Fruit fly (Drosophila melanogaster) whole organism, embryonic: ENCODE results near the gene CG31313.

Experiments
- Abd-B ChIP-seq: fragments of 200-800 bp; sonication (Bioruptor generic); optimal IDR thresholded peaks from 2 replicates; lab custom pipeline; 2018; ENCODE audit warnings: missing biosample characterization, mild to moderate bottlenecking, missing genetic modification characterization, moderate library complexity
- Antp ChIP-seq: fragments of 200-800 bp; sonication (Bioruptor generic); optimal IDR thresholded peaks from 3 replicates; lab custom pipeline; 2016; ENCODE audit warnings: missing biosample characterization, missing genetic modification characterization
- Atf3 ChIP-seq: fragments of 200-800 bp; sonication (Bioruptor generic); optimal IDR thresholded peaks from 3 replicates; lab custom pipeline; 2016; ENCODE audit warnings: missing biosample characterization, missing genetic modification characterization
- BEAF-32 ChIP-seq: fragments of 200-800 bp; sonication (Bioruptor generic); optimal IDR thresholded peaks from 3 replicates; lab custom pipeline; 2017; ENCODE audit warnings: missing biosample characterization, missing genetic modification characterization, mild to moderate bottlenecking, moderate library complexity, missing genetic modification reagents
- Bgb ChIP-seq: fragments of 200-800 bp; sonication (Bioruptor generic); IDR thresholded peaks from 2 replicates; pipeline ENCODE4 v1.3.6; 2022; ENCODE audit warnings: missing biosample characterization, missing genetic modification characterization; ENCODE audit not compliant: partially characterized antibody
- CG10147 ChIP-seq: fragments of 200-800 bp; sonication (Bioruptor generic); optimal IDR thresholded peaks from 2 replicates; lab custom pipeline; 2019; ENCODE audit warnings: missing biosample characterization, mild to moderate bottlenecking, missing genetic modification characterization, moderate library complexity
- CG11456 ChIP-seq: fragments of 200-800 bp; sonication (Bioruptor generic); IDR thresholded peaks from 3 replicates; pipeline ENCODE4 v1.3.6; 2022; ENCODE audit warnings: missing biosample characterization, missing genetic modification characterization
- CG12155 ChIP-seq: fragments of 200-800 bp; sonication (Bioruptor generic); optimal IDR thresholded peaks from 3 replicates; lab custom pipeline; 2016; ENCODE audit warnings: missing biosample characterization, missing genetic modification characterization
- CG12769 ChIP-seq: fragments of 200-800 bp; sonication (Bioruptor generic); optimal IDR thresholded peaks from 2 replicates; lab custom pipeline; 2019; ENCODE audit warnings: missing biosample characterization, mild to moderate bottlenecking, missing genetic modification characterization, moderate library complexity
- CG15514 ChIP-seq: fragments of 200-800 bp; sonication (Bioruptor generic); optimal IDR thresholded peaks from 3 replicates; lab custom pipeline; 2017; ENCODE audit warnings: missing biosample characterization, missing genetic modification characterization, mild to moderate bottlenecking, moderate library complexity, missing genetic modification reagents
- CG1603 ChIP-seq: fragments of 200-800 bp; sonication (Bioruptor generic); optimal IDR thresholded peaks from 2 replicates; lab custom pipeline; 2019; ENCODE audit warnings: missing biosample characterization, mild to moderate bottlenecking, missing genetic modification characterization, moderate library complexity
- CG16813 ChIP-seq: fragments of 200-800 bp; sonication (Bioruptor generic); IDR thresholded peaks from 3 replicates; pipeline ENCODE4 v1.3.6; 2022; ENCODE audit warnings: missing biosample characterization, missing genetic modification characterization; ENCODE audit not compliant: partially characterized antibody
- CG2116 ChIP-seq: fragments of 200-800 bp; sonication (Bioruptor generic); optimal IDR thresholded peaks from 3 replicates; lab custom pipeline; 2018; ENCODE audit warnings: missing biosample characterization, mild to moderate bottlenecking, missing genetic modification characterization
- CG2120 ChIP-seq: fragments of 200-800 bp; sonication (Bioruptor generic); optimal IDR thresholded peaks from 3 replicates; lab custom pipeline; 2016; ENCODE audit warnings: missing biosample characterization, missing genetic modification characterization
- CG2129 ChIP-seq: fragments of 200-800 bp; sonication (Bioruptor generic); IDR thresholded peaks from 2 replicates; pipeline ENCODE4 v1.3.6; 2022; ENCODE audit warnings: missing biosample characterization, missing genetic modification characterization; ENCODE audit not compliant: partially characterized antibody
- CG2678 ChIP-seq: fragments of 200-800 bp; sonication (Bioruptor generic); optimal IDR thresholded peaks from 3 replicates; lab custom pipeline; 2019; ENCODE audit warnings: missing biosample characterization, mild to moderate bottlenecking, missing genetic modification characterization, moderate library complexity
- CG2712 ChIP-seq: fragments of 200-800 bp; optimal IDR thresholded peaks from 3 replicates; lab custom pipeline; 2019; ENCODE audit warnings: missing biosample characterization, mild to moderate bottlenecking, missing genetic modification characterization, moderate library complexity
- CG33213 ChIP-seq: fragments of 200-800 bp; sonication (Bioruptor generic); optimal IDR thresholded peaks from 3 replicates; lab custom pipeline; 2016; ENCODE audit warnings: missing biosample characterization, missing genetic modification characterization
- CG34224 ChIP-seq: fragments of 200-800 bp; sonication (Bioruptor generic); IDR thresholded peaks from 3 replicates; pipeline ENCODE4 v1.3.6; 2022; ENCODE audit warnings: missing biosample characterization, missing genetic modification characterization; ENCODE audit not compliant: partially characterized antibody
- CG42726 ChIP-seq: fragments of 200-800 bp; sonication (Bioruptor generic); IDR thresholded peaks from 2 replicates; pipeline ENCODE4 v1.3.6; 2022; ENCODE audit warnings: missing biosample characterization, missing genetic modification characterization; ENCODE audit not compliant: partially characterized antibody
- CG6654 ChIP-seq: fragments of 200-800 bp; sonication (Bioruptor generic); optimal IDR thresholded peaks from 2 replicates; lab custom pipeline; 2017; ENCODE audit warnings: missing biosample characterization, mild to moderate bottlenecking, missing genetic modification characterization
- CG8359 ChIP-seq: fragments of 200-800 bp; sonication (Bioruptor generic); optimal IDR thresholded peaks from 2 replicates; lab custom pipeline; 2017; ENCODE audit warnings: missing biosample characterization, mild to moderate bottlenecking, missing genetic modification characterization, borderline replicate concordance
- CG9817 ChIP-seq: fragments of 200-800 bp; sonication (Bioruptor generic); optimal IDR thresholded peaks from 2 replicates; lab custom pipeline; 2018; ENCODE audit warnings: missing biosample characterization, mild to moderate bottlenecking, missing genetic modification characterization, moderate library complexity
- CG9932 ChIP-seq: fragments of 200-800 bp; sonication (Bioruptor generic); IDR thresholded peaks from 2 replicates; pipeline ENCODE4 v1.3.6; 2022; ENCODE audit warnings: missing biosample characterization, missing genetic modification characterization
- Chrac-16 ChIP-seq: fragments of 200-800 bp; sonication (Bioruptor generic); optimal IDR thresholded peaks from 3 replicates; lab custom pipeline; 2016; ENCODE audit warnings: missing biosample characterization, missing genetic modification characterization
- D19A ChIP-seq: fragments of 200-800 bp; optimal IDR thresholded peaks from 3 replicates; lab custom pipeline; 2019; ENCODE audit warnings: missing biosample characterization, mild to moderate bottlenecking, missing genetic modification characterization, moderate library complexity
- Dip3 ChIP-seq: fragments of 200-800 bp; sonication (Bioruptor generic); optimal IDR thresholded peaks from 3 replicates; lab custom pipeline; 2016; ENCODE audit warnings: missing biosample characterization, missing genetic modification characterization
- Doc3 ChIP-seq: fragments of 200-800 bp; sonication (Bioruptor generic); IDR thresholded peaks from 3 replicates; pipeline ENCODE4 v1.3.6; 2022; ENCODE audit warnings: missing biosample characterization, missing genetic modification characterization; ENCODE audit not compliant: partially characterized antibody
- Ets65A ChIP-seq: fragments of 200-800 bp; sonication (Bioruptor generic); peaks from one replicate; lab custom pipeline; 2016; ENCODE audit warnings: missing biosample characterization, missing genetic modification characterization
- Ets97D ChIP-seq: fragments of 200-800 bp; sonication (Bioruptor generic); optimal IDR thresholded peaks from 3 replicates; lab custom pipeline; 2016; ENCODE audit warnings: missing biosample characterization, missing genetic modification characterization
- Hmr ChIP-seq: fragments of 200-800 bp; sonication (Bioruptor generic); optimal IDR thresholded peaks from 3 replicates; lab custom pipeline; 2017; ENCODE audit warnings: mild to moderate bottlenecking, missing biosample characterization, missing genetic modification reagents, missing genetic modification characterization
- Jarid2 ChIP-seq: fragments of 200-800 bp; sonication (Bioruptor generic); optimal IDR thresholded peaks from 3 replicates; lab custom pipeline; 2017; ENCODE audit warnings: mild to moderate bottlenecking, missing biosample characterization, missing genetic modification reagents, missing genetic modification characterization
- MBD-R2 ChIP-seq: fragments of 200-800 bp; sonication (Bioruptor generic); IDR thresholded peaks from 2 replicates; pipeline ENCODE4 v1.3.6; 2022; ENCODE audit warnings: missing biosample characterization, missing genetic modification characterization
- Neu2 ChIP-seq: fragments of 200-800 bp; sonication (Bioruptor generic); optimal IDR thresholded peaks from 3 replicates; lab custom pipeline; 2016; ENCODE audit warnings: missing biosample characterization, missing genetic modification characterization, borderline replicate concordance
- Rfx ChIP-seq: fragments of 200-800 bp; sonication (Bioruptor generic); IDR thresholded peaks from 2 replicates; pipeline ENCODE4 v1.3.6; 2022; ENCODE audit warnings: missing biosample characterization, missing genetic modification characterization
- Side ChIP-seq: fragments of 200-800 bp; sonication (Bioruptor generic); optimal IDR thresholded peaks from 2 replicates; lab custom pipeline; 2016; ENCODE audit warnings: missing biosample characterization, missing genetic modification characterization
- Usf ChIP-seq: fragments of 200-800 bp; sonication (Bioruptor generic); optimal IDR thresholded peaks from 2 replicates; lab custom pipeline; 2017; ENCODE audit warnings: missing genotype, missing biosample characterization, missing genetic modification characterization
- amos ChIP-seq: fragments of 200-800 bp; sonication (Bioruptor generic); IDR thresholded peaks from 2 replicates; pipeline ENCODE4 v1.3.6; 2022; ENCODE audit warnings: missing biosample characterization, missing genetic modification characterization; ENCODE audit not compliant: partially characterized antibody
- dpn ChIP-seq, 2 experiments: fragments of 200-800 bp; sonication (Bioruptor generic); optimal IDR thresholded peaks; 3 replicates each; lab custom pipeline; 2016; ENCODE audit warnings: missing biosample characterization in 2 of 2, missing genetic modification characterization in 2 of 2
- jumu ChIP-seq: fragments of 200-800 bp; sonication (Bioruptor generic); optimal IDR thresholded peaks from 3 replicates; lab custom pipeline; 2016; ENCODE audit warnings: missing biosample characterization, missing genetic modification characterization
- kah ChIP-seq: fragments of 200-800 bp; sonication (Bioruptor generic); optimal IDR thresholded peaks from 2 replicates; lab custom pipeline; 2018; ENCODE audit warnings: missing biosample characterization, mild to moderate bottlenecking, missing genetic modification characterization
- klu ChIP-seq: fragments of 200-800 bp; sonication (Bioruptor generic); IDR thresholded peaks from 2 replicates; pipeline ENCODE4 v1.3.6; 2022; ENCODE audit warnings: missing biosample characterization, missing genetic modification characterization
- knrl ChIP-seq: fragments of 200-800 bp; sonication (Bioruptor generic); IDR thresholded peaks from 3 replicates; pipeline ENCODE4 v1.3.6; 2022; ENCODE audit warnings: missing biosample characterization, missing genetic modification characterization; ENCODE audit not compliant: partially characterized antibody
- lilli ChIP-seq: fragments of 200-800 bp; sonication (Bioruptor generic); optimal IDR thresholded peaks from 3 replicates; lab custom pipeline; 2016; ENCODE audit warnings: missing biosample characterization, missing genetic modification characterization
- phol ChIP-seq: fragments of 200-800 bp; sonication (Bioruptor generic); optimal IDR thresholded peaks from 3 replicates; lab custom pipeline; 2018; ENCODE audit warnings: missing biosample characterization, mild to moderate bottlenecking, missing genetic modification characterization, moderate library complexity
- repo ChIP-seq: fragments of 200-800 bp; sonication (Bioruptor generic); optimal IDR thresholded peaks from 2 replicates; lab custom pipeline; 2016; ENCODE audit warnings: missing biosample characterization, missing genetic modification characterization
- sens ChIP-seq: fragments of 200-800 bp; sonication (Bioruptor generic); peaks from one replicate; lab custom pipeline; 2016; ENCODE audit warnings: missing biosample characterization, missing genetic modification characterization
- tx ChIP-seq: fragments of 200-800 bp; sonication (Bioruptor generic); optimal IDR thresholded peaks from 2 replicates; lab custom pipeline; 2016; ENCODE audit warnings: missing biosample characterization, missing genetic modification characterization
- zen ChIP-seq: fragments of 200-800 bp; sonication (Bioruptor generic); optimal IDR thresholded peaks from 3 replicates; lab custom pipeline; 2018; ENCODE audit warnings: missing biosample characterization, mild to moderate bottlenecking, missing genetic modification characterization, moderate library complexity

CG31313 gene

DNA sequence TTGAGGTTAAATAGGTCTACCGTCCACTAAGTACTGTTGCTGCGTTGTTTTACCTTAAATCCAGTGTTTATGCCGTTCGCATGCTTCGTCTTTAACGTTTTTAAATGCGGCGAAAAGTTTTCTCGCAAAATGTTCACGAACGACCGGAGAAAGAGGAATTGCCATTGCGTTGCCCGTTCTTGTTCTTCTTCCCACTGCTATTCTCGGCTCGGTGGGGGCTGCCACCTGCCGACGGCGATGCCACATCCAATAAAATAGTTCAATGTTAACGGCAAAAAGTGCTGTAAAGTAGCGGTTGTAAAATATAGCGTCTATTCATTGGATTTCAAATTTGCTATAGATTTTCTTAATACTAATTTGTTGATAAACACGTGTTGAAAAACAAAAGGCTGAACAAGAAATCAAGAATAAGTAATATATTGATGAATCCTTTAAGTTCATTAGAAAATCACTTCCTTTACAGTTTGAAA, 8.5 kb upstream of the CG31313 start, which contains the start of gene CG7987 (continued):
- TF ChIP-seq CG11456 (GFP tag; lab: Robert Waterston, UW) (0 out of 3 replicates have a peak, but pooled peaks have one; percentile 3), klu (no peak), phol (tag; lab: Kevin White, UChicago) (peak; percentile 18), CG12155 (GFP tag; lab: Kevin White, UChicago) (no peak), Bgb (peak; percentile 46; the same call in 1 of the 2 replicates), CG6654 (GFP tag; lab: Kevin White, UChicago) (no peak), amos (GFP tag; lab: Robert Waterston, UW) (peak; percentile 31; the same call in 1 of the 2 replicates), CG9817 (tag; lab: Kevin White, UChicago) (peak; percentile 21), CG2712 (tag; lab: Kevin White, UChicago) (peak; percentile 27), Jarid2 (GFP tag; lab: Kevin White, UChicago) (no peak), CG42726 (GFP tag; lab: Robert Waterston, UW) (0 out of 2 replicates have a peak, but pooled peaks have one; percentile 54), Usf (GFP tag; lab: Kevin White, UChicago) (no peak), CG1603 (tag; lab: Kevin White, UChicago) (peak; percentile 74), CG33213 (GFP tag; lab: Kevin White, UChicago) (peak; percentile 23), Hmr (GFP tag; lab: Kevin White, UChicago) (peak; percentile 60), D19A (tag; lab: Kevin White, UChicago) (no peak), Dip3 (GFP tag; lab: Kevin White, UChicago) (peak; percentile 24), CG2678 (tag; lab: Kevin White, UChicago) (no peak), Atf3 (GFP tag; lab: Kevin White, UChicago) (no peak), kah (peak; percentile 78), Doc3 (GFP tag; lab: Robert Waterston, UW) (peak; percentile 6; the same call in 1 of the 3 replicates), MBD-R2 (GFP tag; lab: Robert Waterston, UW) (peak; percentile 25), Ets97D (GFP tag; lab: Kevin White, UChicago) (peak; percentile 87), CG9932 (peak; percentile 53), Ets65A (GFP tag; lab: Kevin White, UChicago) (peak; percentile 48), CG16813 (GFP tag; lab: Robert Waterston, UW) (peak; percentile 40; the same call in 1 of the 3 replicates), jumu (GFP tag; lab: Kevin White, UChicago) (peak; percentile 37), CG2129 (GFP tag; lab: Robert Waterston, UW) (no peak), repo (GFP tag; lab: Kevin White, UChicago) (no peak), knrl (peak; percentile 6; the same call in 1 of the 3 replicates), sens (GFP tag; lab: Kevin White, UChicago) (peak; percentile 86), dpn (GFP tag; optimal IDR thresholded peaks at IDR 0.05; lab: Kevin White, UChicago) (peak in 1 of 2 experiments; percentile 38), Abd-B (peak; percentile 22), zen (peak; percentile 19), tx (no peak), CG10147 (GFP tag; lab: Kevin White, UChicago) (no peak), Antp (peak; percentile 0), CG12769 (tag; lab: Kevin White, UChicago) (peak; percentile 58), Rfx (peak; percentile 64), Chrac-16 (GFP tag; lab: Kevin White, UChicago) (no peak), CG2116 (peak; percentile 29), CG2120 (GFP tag; lab: Kevin White, UChicago) (peak; percentile 56), CG8359 (GFP tag; lab: Kevin White, UChicago) (no peak), Side (GFP tag; lab: Kevin White, UChicago) (no peak), Neu2 (GFP tag; lab: Kevin White, UChicago) (no peak), CG15514 (GFP tag; lab: Kevin White, UChicago) (peak; percentile 27), CG34224 (GFP tag; lab: Robert Waterston, UW) (peak; percentile 40; the same call in 1 of the 3 replicates), lilli (GFP tag; lab: Kevin White, UChicago) (peak; percentile 21), BEAF-32 (GFP tag; lab: Kevin White, UChicago) (peak; percentile 17)
- TF ChIP-seq, all 482 proteins: peak for 85
